Fruit fly (Drosophila melanogaster): ENCODE results near the gene cno.

- TF ChIP-seq insv (optimal IDR thresholded peaks at IDR 0.05), result no peak
- no peak for TF ChIP-seq psq (optimal IDR thresholded peaks at IDR 0.05)
- no peak for TF ChIP-seq h (optimal IDR thresholded peaks at IDR 0.05)
These were observed 23.5 kb upstream of the cno start, which contains the start of gene CG33293 for dm6 chr3R:5240721-5241120.
